Worm (Caenorhabditis elegans) whole organism, midembryonic: ENCODE data around the gene F23F1.4.

Experiments
- T22C8.4 ChIP-seq: fragments of 200-800 bp; sonication (Bioruptor generic); IDR thresholded peaks from 2 replicates; pipeline ENCODE4 v1.3.6; 2022; ENCODE audit warnings: missing genetic modification characterization, missing compliant biosample characterization
- cog-1 ChIP-seq: sonication (generic microtip); optimal IDR thresholded peaks from 2 replicates; lab custom pipeline; 2016; ENCODE audit warnings: missing genetic modification characterization, missing compliant biosample characterization
- flt-1 ChIP-seq: fragments of 200-800 bp; sonication (Bioruptor generic); IDR thresholded peaks from 2 replicates; pipeline ENCODE4 v1.3.6; 2022; ENCODE audit warnings: missing genetic modification characterization, missing compliant biosample characterization
- klf-2 ChIP-seq: fragments of 200-800 bp; sonication (Bioruptor generic); conservative IDR thresholded peaks from 2 replicates; pipeline ENCODE4 v1.3.6; 2022; ENCODE audit warnings: missing genetic modification reagents, missing genetic modification characterization, missing compliant biosample characterization
- med-1 ChIP-seq: sonication (generic microtip); optimal IDR thresholded peaks from 2 replicates; lab custom pipeline; 2017; ENCODE audit warnings: missing genetic modification characterization, mild to moderate bottlenecking, missing compliant biosample characterization, antibody characterized with exemption, missing genetic modification reagents; ENCODE audit not compliant: insufficient read depth
- ref-1 ChIP-seq: fragments of 200-800 bp; sonication (Bioruptor generic); conservative IDR thresholded peaks from 2 replicates; pipeline ENCODE4 v1.3.6; 2022; ENCODE audit warnings: missing genetic modification reagents, missing genetic modification characterization, missing compliant biosample characterization
- tab-1 ChIP-seq: fragments of 200-800 bp; sonication (Bioruptor generic); IDR thresholded peaks from 2 replicates; pipeline ENCODE4 v1.3.6; 2022; ENCODE audit warnings: missing genetic modification characterization, missing compliant biosample characterization
- ztf-23 ChIP-seq: fragments of 200-800 bp; sonication (Bioruptor generic); IDR thresholded peaks from 2 replicates; pipeline ENCODE4 v1.3.6; 2022; ENCODE audit warnings: missing genetic modification reagents, missing genetic modification characterization, missing compliant biosample characterization
- ztf-29 ChIP-seq: fragments of 200-800 bp; sonication (Bioruptor generic); IDR thresholded peaks from 2 replicates; pipeline ENCODE4 v1.3.6; 2022; ENCODE audit warnings: missing genetic modification reagents, missing genetic modification characterization, missing compliant biosample characterization

The F23F1.4 gene

ce11 chrII:61013-61412 lies 32.8 kb upstream of the F23F1.4 start, which contains the start of gene C23H3.2:
TSS of gene C23H3.2 (plus strand) at chrII:61313.
- TF ChIP-seq klf-2 (GFP tag; lab: Robert Waterston, UW) (no peak), cog-1 (no peak), T22C8.4 (no peak), tab-1 (GFP tag; lab: Robert Waterston, UW) (no peak), ztf-29 (GFP tag; lab: Robert Waterston, UW) (no peak)

ce11 chrII:60049-60448 lies 31.8 kb upstream of the F23F1.4 start:
- no peak for TF ChIP-seq T22C8.4
- no peak for TF ChIP-seq ztf-23 (GFP tag; lab: Robert Waterston, UW)
- TF ChIP-seq ref-1 (GFP tag; lab: Robert Waterston, UW): no peak
- TF ChIP-seq cog-1: no peak
- TF ChIP-seq med-1: no peak
- TF ChIP-seq ztf-29 (GFP tag; lab: Robert Waterston, UW): no peak

ce11 chrII:57873-58272 lies 29.6 kb upstream of the F23F1.4 start:
- TF ChIP-seq cog-1 (no peak), ztf-23 (GFP tag; lab: Robert Waterston, UW) (no peak), flt-1 (GFP tag; lab: Robert Waterston, UW) (no peak), ztf-29 (GFP tag; lab: Robert Waterston, UW) (no peak), med-1 (no peak), T22C8.4 (no peak), tab-1 (GFP tag; lab: Robert Waterston, UW) (no peak), klf-2 (GFP tag; lab: Robert Waterston, UW) (no peak), ref-1 (GFP tag; lab: Robert Waterston, UW) (no peak)

- TF ChIP-seq tab-1 (GFP tag; lab: Robert Waterston, UW): no peak
- no peak for TF ChIP-seq ref-1 (GFP tag; lab: Robert Waterston, UW)
- TF ChIP-seq flt-1 (GFP tag; lab: Robert Waterston, UW): no peak
- no peak for TF ChIP-seq ztf-29 (GFP tag; lab: Robert Waterston, UW)
- TF ChIP-seq ztf-23 (GFP tag; lab: Robert Waterston, UW): no peak
- no peak for TF ChIP-seq med-1
- no peak for TF ChIP-seq T22C8.4
- no peak for TF ChIP-seq klf-2 (GFP tag; lab: Robert Waterston, UW)
- TF ChIP-seq cog-1: no peak
Measured at ce11 chrII:57370-57769, 29.1 kb upstream of the F23F1.4 start, which contains the start of gene ascc-1. TSS of gene ascc-1 (plus strand) at chrII:57670.

- TF ChIP-seq ref-1 (GFP tag; lab: Robert Waterston, UW) (no peak), cog-1 (no peak), klf-2 (GFP tag; lab: Robert Waterston, UW) (no peak), flt-1 (GFP tag; lab: Robert Waterston, UW) (no peak), ztf-23 (GFP tag; lab: Robert Waterston, UW) (no peak), T22C8.4 (no peak), ztf-29 (GFP tag; lab: Robert Waterston, UW) (no peak), med-1 (no peak), tab-1 (GFP tag; lab: Robert Waterston, UW) (no peak)
Measured at ce11 chrII:55204-55603, 27.0 kb upstream of the F23F1.4 start, which contains the start of gene tre-5. TSS of gene tre-5 (minus strand) at chrII:55304.

ce11 chrII:51352-51751 lies 23.1 kb upstream of the F23F1.4 start, which contains the start of gene sptl-1:
TSS of gene sptl-1 (plus strand) at chrII:51652.
- TF ChIP-seq med-1 (no peak), flt-1 (GFP tag; lab: Robert Waterston, UW) (no peak), klf-2 (GFP tag; lab: Robert Waterston, UW) (no peak), ztf-29 (GFP tag; lab: Robert Waterston, UW) (no peak), cog-1 (no peak), T22C8.4 (no peak), ztf-23 (GFP tag; lab: Robert Waterston, UW) (no peak), ref-1 (GFP tag; lab: Robert Waterston, UW) (no peak), tab-1 (GFP tag; lab: Robert Waterston, UW) (no peak)

ce11 chrII:50862-51261 lies 22.6 kb upstream of the F23F1.4 start:
- no peak for TF ChIP-seq T22C8.4
- no peak for TF ChIP-seq klf-2 (GFP tag; lab: Robert Waterston, UW)
- TF ChIP-seq ztf-29 (GFP tag; lab: Robert Waterston, UW): no peak
- TF ChIP-seq flt-1 (GFP tag; lab: Robert Waterston, UW): no peak
- TF ChIP-seq med-1: no peak
- TF ChIP-seq ztf-23 (GFP tag; lab: Robert Waterston, UW): no peak
- no peak for TF ChIP-seq tab-1 (GFP tag; lab: Robert Waterston, UW)
- TF ChIP-seq ref-1 (GFP tag; lab: Robert Waterston, UW): no peak
- no peak for TF ChIP-seq cog-1

ce11 chrII:47280-47679 lies 19.1 kb upstream of the F23F1.4 start, which contains the start of gene C23H3.5:
TSS of gene C23H3.5 (plus strand) at chrII:47580.
- no peak for TF ChIP-seq ztf-23 (GFP tag; lab: Robert Waterston, UW)
- no peak for TF ChIP-seq ref-1 (GFP tag; lab: Robert Waterston, UW)
- no peak for TF ChIP-seq klf-2 (GFP tag; lab: Robert Waterston, UW)

- TF ChIP-seq cog-1: no peak
- TF ChIP-seq ref-1 (GFP tag; lab: Robert Waterston, UW): no peak
- no peak for TF ChIP-seq ztf-23 (GFP tag; lab: Robert Waterston, UW)
- no peak for TF ChIP-seq flt-1 (GFP tag; lab: Robert Waterston, UW)
- no peak for TF ChIP-seq T22C8.4
- TF ChIP-seq ztf-29 (GFP tag; lab: Robert Waterston, UW): no peak
- no peak for TF ChIP-seq tab-1 (GFP tag; lab: Robert Waterston, UW)
- no peak for TF ChIP-seq med-1
- TF ChIP-seq klf-2 (GFP tag; lab: Robert Waterston, UW): no peak
Measured at ce11 chrII:46116-46515, 17.9 kb upstream of the F23F1.4 start, which contains the start of gene rpt-4. TSS of gene rpt-4 (minus strand) at chrII:46216.

- TF ChIP-seq med-1 (no peak), T22C8.4 (no peak), ref-1 (GFP tag; lab: Robert Waterston, UW) (no peak), flt-1 (GFP tag; lab: Robert Waterston, UW) (no peak), ztf-29 (GFP tag; lab: Robert Waterston, UW) (no peak), ztf-23 (GFP tag; lab: Robert Waterston, UW) (no peak)
Measured at ce11 chrII:44740-45139, 16.5 kb upstream of the F23F1.4 start, which contains the start of gene rpoa-49. TSS of gene rpoa-49 (plus strand) at chrII:45040.
